Worm (Caenorhabditis elegans): ENCODE data around the gene unc-39.

ce11 chrV:14328806-14329205, 44.1 kb upstream of the unc-39 start, which contains the start of gene pepm-1:
- TF ChIP-seq him-1 (tag; optimal IDR thresholded peaks at IDR 0.05) (no peak), dao-5 (tag; optimal IDR thresholded peaks at IDR 0.05) (no peak), W03F9.2 (tag; optimal IDR thresholded peaks at IDR 0.05) (no peak)
